Worm (Caenorhabditis elegans) whole organism, young adult: Measurements from ENCODE around the gene trr-1.

Experiments
- F55B11.4 ChIP-seq: sonication (generic microtip); optimal IDR thresholded peaks from 2 replicates; lab custom pipeline; 2016; ENCODE audit warnings: missing compliant biosample characterization, missing genetic modification characterization, borderline replicate concordance; ENCODE audit not compliant: insufficient read depth
- K12H6.12 ChIP-seq: fragments of 200-800 bp; sonication (Bioruptor generic); optimal IDR thresholded peaks from 2 replicates; lab custom pipeline; 2018; ENCODE audit warnings: mild to moderate bottlenecking, missing genetic modification characterization, missing compliant biosample characterization
- attf-5 ChIP-seq: fragments of 200-800 bp; sonication (Bioruptor generic); optimal IDR thresholded peaks from 2 replicates; lab custom pipeline; 2018; ENCODE audit warnings: mild to moderate bottlenecking, missing genetic modification characterization, missing compliant biosample characterization
- dpl-1 ChIP-seq: fragments of 150-350 bp; optimal IDR thresholded peaks from 2 replicates; lab custom pipeline; 2014; ENCODE audit warnings: missing biosample characterization, missing genetic modification reagents, missing genetic modification characterization
- lir-1 ChIP-seq: fragments of 200-800 bp; sonication (Bioruptor generic); conservative IDR thresholded peaks from 2 replicates; pipeline ENCODE4 v1.3.6; 2022; ENCODE audit warnings: missing genetic modification reagents, missing genetic modification characterization, missing compliant biosample characterization
- lsl-1 ChIP-seq: fragments of 200-800 bp; sonication (Bioruptor generic); optimal IDR thresholded peaks from 2 replicates; lab custom pipeline; 2018; ENCODE audit warnings: mild to moderate bottlenecking, missing genetic modification characterization, moderate library complexity, missing compliant biosample characterization
- mcd-1 ChIP-seq: fragments of 200-800 bp; sonication (Bioruptor generic); IDR thresholded peaks from 2 replicates; pipeline ENCODE4 v1.3.6; 2022; ENCODE audit warnings: missing genetic modification reagents, missing genetic modification characterization, missing compliant biosample characterization
- zfh-2 ChIP-seq: fragments of 200-800 bp; sonication (Bioruptor generic); conservative IDR thresholded peaks from 2 replicates; pipeline ENCODE4 v1.3.6; 2022; ENCODE audit warnings: missing genetic modification reagents, missing genetic modification characterization, missing compliant biosample characterization

ce11 chrII:11700635-11701034, 24.9 kb upstream of the trr-1 start:
- TF ChIP-seq zfh-2 (GFP tag; lab: Robert Waterston, UW), result no peak
- no peak for TF ChIP-seq attf-5
- no peak for TF ChIP-seq F55B11.4 (tag; lab: Kevin White, UChicago)
- no peak for TF ChIP-seq dpl-1 (GFP tag; lab: Kevin White, UChicago)
- TF ChIP-seq lir-1 (GFP tag; lab: Robert Waterston, UW), result no peak
- TF ChIP-seq lsl-1, result no peak
- TF ChIP-seq K12H6.12 (tag; lab: Kevin White, UChicago), result no peak
- TF ChIP-seq mcd-1 (GFP tag; lab: Robert Waterston, UW), result no peak
